Worm (Caenorhabditis elegans): ENCODE results near the gene R05G6.1.
A peak's percentile ranks its signal among the peaks of the same experiment; 100 is the strongest.

ce11 chrIV:7499302-7499701 is 33.2 kb upstream of the R05G6.1 start:
- TF ChIP-seq nhr-90 (tag; optimal IDR thresholded peaks at IDR 0.05) (peak; percentile 47), lag-1 (GFP tag; IDR thresholded peaks at IDR 0.05) (no peak), madf-6 (GFP tag; IDR thresholded peaks at IDR 0.05) (no peak)
